Fruit fly (Drosophila melanogaster) whole organism, wandering third instar larva: Measurements from ENCODE around the gene GILT3.

Experiments
- Abd-B ChIP-seq: fragments of >200 bp; optimal IDR thresholded peaks from 2 replicates; lab custom pipeline; 2017; ENCODE audit warnings: missing biosample characterization, missing genetic modification characterization
- CG32264 ChIP-seq: fragments of 200-800 bp; sonication (Bioruptor generic); optimal IDR thresholded peaks from 2 replicates; lab custom pipeline; 2016; ENCODE audit warnings: missing biosample characterization, missing genetic modification characterization
- CG9705 ChIP-seq: fragments of 200-800 bp; sonication (Bioruptor generic); optimal IDR thresholded peaks from 2 replicates; lab custom pipeline; 2018; ENCODE audit warnings: missing biosample characterization, mild to moderate bottlenecking, missing genetic modification characterization
- CrebA ChIP-seq: fragments of 200-800 bp; sonication (Bioruptor generic); optimal IDR thresholded peaks from 2 replicates; lab custom pipeline; 2016; ENCODE audit warnings: missing biosample characterization, mild to moderate bottlenecking, missing genetic modification characterization, borderline replicate concordance
- Dfd ChIP-seq: fragments of >200 bp; optimal IDR thresholded peaks from 2 replicates; lab custom pipeline; 2017; ENCODE audit warnings: missing biosample characterization, missing genetic modification characterization
- Dif ChIP-seq: fragments of 200-275, 200-300 bp; sonication (Bioruptor generic); optimal IDR thresholded peaks from 2 replicates; lab custom pipeline; 2018; ENCODE audit warnings: missing biosample characterization, missing genetic modification characterization; ENCODE audit not compliant: partially characterized antibody
- GATAd ChIP-seq: sonication (Bioruptor generic); optimal IDR thresholded peaks from 2 replicates; lab custom pipeline; 2016; ENCODE audit warnings: missing biosample characterization, missing genetic modification characterization
- HLH106 ChIP-seq: fragments of 200-800 bp; optimal IDR thresholded peaks from 3 replicates; lab custom pipeline; 2019; ENCODE audit warnings: missing biosample characterization, mild to moderate bottlenecking, missing genetic modification characterization, moderate library complexity
- Hnf4 ChIP-seq: fragments of 200-800 bp; sonication (Bioruptor generic); optimal IDR thresholded peaks from 2 replicates; lab custom pipeline; 2016; ENCODE audit warnings: missing biosample characterization, mild to moderate bottlenecking, missing genetic modification characterization
- Hr78 ChIP-seq: fragments of >200 bp; optimal IDR thresholded peaks from 2 replicates; lab custom pipeline; 2017; ENCODE audit warnings: missing biosample characterization, missing genetic modification characterization
- Hr83 ChIP-seq: fragments of 200-300 bp; sonication (Bioruptor generic); optimal IDR thresholded peaks from 2 replicates; lab custom pipeline; 2016; ENCODE audit warnings: missing biosample characterization, mild to moderate bottlenecking, missing genetic modification characterization, moderate library complexity; ENCODE audit not compliant: poor library complexity, severe bottlenecking
- Jra ChIP-seq: sonication (Bioruptor generic); optimal IDR thresholded peaks from 2 replicates; lab custom pipeline; 2016; ENCODE audit warnings: missing biosample characterization, missing genetic modification characterization
- Mio ChIP-seq: sonication (Bioruptor generic); optimal IDR thresholded peaks from 2 replicates; lab custom pipeline; 2016; ENCODE audit warnings: missing biosample characterization, missing genetic modification characterization
- Myc ChIP-seq: fragments of >200 bp; optimal IDR thresholded peaks from 2 replicates; lab custom pipeline; 2017
- N ChIP-seq: fragments of >200 bp; optimal IDR thresholded peaks from 2 replicates; lab custom pipeline; 2018; ENCODE audit warnings: missing biosample characterization, missing external identifiers, missing genetic modification characterization
- OdsH ChIP-seq: fragments of 200-800 bp; sonication (Bioruptor generic); optimal IDR thresholded peaks from 2 replicates; lab custom pipeline; 2016; ENCODE audit warnings: missing biosample characterization, mild to moderate bottlenecking, missing genetic modification characterization
- Rel ChIP-seq, 2 experiments: fragments of 200-800 bp; sonication (Bioruptor generic) in 1 of 2; optimal IDR thresholded peaks; 2 replicates in 1 of 2; 3 replicates in 1 of 2; lab custom pipeline; 2016 to 2019; ENCODE audit warnings: mild to moderate bottlenecking in 2 of 2, missing biosample characterization in 2 of 2, missing genetic modification characterization in 2 of 2, moderate library complexity in 1 of 2
- Sp1 ChIP-seq: fragments of 200-800 bp; sonication (Bioruptor generic); optimal IDR thresholded peaks from 3 replicates; lab custom pipeline; 2019; ENCODE audit warnings: missing biosample characterization, mild to moderate bottlenecking, missing genetic modification characterization, moderate library complexity
- Vsx2 ChIP-seq: fragments of 200-300, 225-300 bp; sonication (Bioruptor generic); optimal IDR thresholded peaks from 2 replicates; lab custom pipeline; 2018; ENCODE audit warnings: missing biosample characterization, missing genetic modification characterization; ENCODE audit not compliant: partially characterized antibody
- br ChIP-seq: fragments of 200-800 bp; sonication (Bioruptor generic); optimal IDR thresholded peaks from 2 replicates; lab custom pipeline; 2016; ENCODE audit warnings: missing biosample characterization, missing genetic modification characterization
- brk ChIP-seq: fragments of 200-800 bp; sonication (Bioruptor generic); optimal IDR thresholded peaks from 2 replicates; lab custom pipeline; 2016; ENCODE audit warnings: missing biosample characterization, mild to moderate bottlenecking, missing genetic modification characterization
- dl ChIP-seq, 2 experiments: fragments of 175-275, 200-275 bp in 1 of 2; fragments of 200-275 bp in 1 of 2; sonication (Bioruptor generic); optimal IDR thresholded peaks; lab custom pipeline; 2018; ENCODE audit warnings: mild to moderate bottlenecking in 2 of 2, missing biosample characterization in 2 of 2, missing genetic modification characterization in 2 of 2, moderate library complexity in 2 of 2; ENCODE audit not compliant: partially characterized antibody in 2 of 2, insufficient read depth in 1 of 2
- dmrt93B ChIP-seq: fragments of 200-800 bp; sonication (Bioruptor generic); optimal IDR thresholded peaks from 2 replicates; lab custom pipeline; 2018; ENCODE audit warnings: missing biosample characterization, mild to moderate bottlenecking, missing genetic modification characterization
- dsf ChIP-seq: sonication (Bioruptor generic); optimal IDR thresholded peaks from 2 replicates; lab custom pipeline; 2016; ENCODE audit warnings: missing biosample characterization, missing genetic modification characterization, borderline replicate concordance
- ey ChIP-seq: fragments of 200-800 bp; sonication (Bioruptor generic); optimal IDR thresholded peaks from 2 replicates; lab custom pipeline; 2016; ENCODE audit warnings: missing biosample characterization, missing genetic modification characterization
- foxo ChIP-seq, 2 experiments: fragments of 200-800 bp; sonication (Bioruptor generic); optimal IDR thresholded peaks; 2 replicates in 1 of 2; 3 replicates in 1 of 2; lab custom pipeline; 2016 to 2017; ENCODE audit warnings: missing biosample characterization in 2 of 2, missing genetic modification characterization in 2 of 2
- fru ChIP-seq: fragments of 200-800 bp; sonication (Bioruptor generic); optimal IDR thresholded peaks from 3 replicates; lab custom pipeline; 2016; ENCODE audit warnings: missing biosample characterization, mild to moderate bottlenecking, missing genetic modification characterization
- h ChIP-seq: fragments of 200-800 bp; sonication (Bioruptor generic); optimal IDR thresholded peaks from 3 replicates; lab custom pipeline; 2016; ENCODE audit warnings: missing biosample characterization, mild to moderate bottlenecking, missing genetic modification characterization
- jim ChIP-seq: fragments of 175-275, 200-325 bp; sonication (Bioruptor generic); optimal IDR thresholded peaks from 2 replicates; lab custom pipeline; 2016; ENCODE audit warnings: missing biosample characterization, mild to moderate bottlenecking, missing genetic modification characterization
- lola ChIP-seq: fragments of >200 bp; optimal IDR thresholded peaks from 2 replicates; lab custom pipeline; 2017; ENCODE audit warnings: missing biosample characterization, missing genetic modification characterization
- pan ChIP-seq: fragments of >200 bp; optimal IDR thresholded peaks from 2 replicates; lab custom pipeline; 2017
- psq ChIP-seq: fragments of 200-800 bp; sonication (Bioruptor generic); optimal IDR thresholded peaks from 3 replicates; lab custom pipeline; 2017; ENCODE audit warnings: missing biosample characterization, mild to moderate bottlenecking, missing genetic modification characterization, moderate library complexity
- rgr ChIP-seq: fragments of 200-800 bp; sonication (Bioruptor generic); optimal IDR thresholded peaks from 3 replicates; lab custom pipeline; 2016; ENCODE audit warnings: missing biosample characterization, mild to moderate bottlenecking, missing genetic modification characterization
- sage ChIP-seq: fragments of 200-800 bp; sonication (Bioruptor generic); optimal IDR thresholded peaks from 2 replicates; lab custom pipeline; 2016; ENCODE audit warnings: missing biosample characterization, mild to moderate bottlenecking, missing genetic modification characterization
- sv ChIP-seq: fragments of 200-800 bp; sonication (Bioruptor generic); optimal IDR thresholded peaks from 3 replicates; lab custom pipeline; 2016; ENCODE audit warnings: missing biosample characterization, missing genetic modification characterization
- tai ChIP-seq: sonication (Bioruptor generic); optimal IDR thresholded peaks from 2 replicates; lab custom pipeline; 2016; ENCODE audit warnings: missing biosample characterization, missing genetic modification characterization
- usp ChIP-seq: fragments of >200 bp; optimal IDR thresholded peaks from 2 replicates; lab custom pipeline; 2017; ENCODE audit warnings: missing biosample characterization, missing genetic modification characterization
- woc ChIP-seq: sonication (Bioruptor generic); optimal IDR thresholded peaks from 2 replicates; lab custom pipeline; 2016; ENCODE audit warnings: missing biosample characterization, mild to moderate bottlenecking, missing genetic modification characterization

GILT3 gene

dm6 chr3R:23642836-23643235 is 34.3 kb upstream of the GILT3 start:
- TF ChIP-seq Rel (GFP tag; optimal IDR thresholded peaks at IDR 0.05; lab: Kevin White, UChicago) (no peak), Rel (tag; optimal IDR thresholded peaks at IDR 0.05; lab: Kevin White, UChicago) (no peak), rgr (GFP tag; lab: Kevin White, UChicago) (no peak), usp (GFP tag; lab: Kevin White, UChicago) (no peak), Myc (no peak), Vsx2 (GFP tag; lab: Kevin White, UChicago) (no peak), woc (GFP tag; lab: Kevin White, UChicago) (no peak), tai (GFP tag; lab: Kevin White, UChicago) (no peak), foxo (GFP tag; optimal IDR thresholded peaks at IDR 0.05; lab: Kevin White, UChicago) (no peak), psq (GFP tag; lab: Kevin White, UChicago) (no peak), pan (lab: Kevin White, UChicago) (no peak)

- TF ChIP-seq woc (GFP tag; lab: Kevin White, UChicago), result no peak
- no peak for TF ChIP-seq lola (GFP tag; lab: Kevin White, UChicago)
- no peak for TF ChIP-seq Mio (GFP tag; lab: Kevin White, UChicago)
- no peak for TF ChIP-seq Dfd
- TF ChIP-seq Hr83 (GFP tag; lab: Kevin White, UChicago), result no peak
- TF ChIP-seq GATAd (GFP tag; lab: Kevin White, UChicago), result no peak
- no peak for TF ChIP-seq N (GFP tag; lab: Kevin White, UChicago)
- peak; percentile 65 for TF ChIP-seq rgr (GFP tag; lab: Kevin White, UChicago)
- peak; percentile 15 for TF ChIP-seq Hnf4 (GFP tag; lab: Kevin White, UChicago)
- no peak for TF ChIP-seq CG32264 (GFP tag; lab: Kevin White, UChicago)
- no peak for TF ChIP-seq CrebA
- TF ChIP-seq br, result peak; percentile 41
- TF ChIP-seq Rel (GFP tag; optimal IDR thresholded peaks at IDR 0.05; lab: Kevin White, UChicago), result no peak
- TF ChIP-seq Rel (tag; optimal IDR thresholded peaks at IDR 0.05; lab: Kevin White, UChicago), result no peak
- TF ChIP-seq jim (GFP tag; lab: Kevin White, UChicago), result no peak
- TF ChIP-seq tai (GFP tag; lab: Kevin White, UChicago), result no peak
- no peak for TF ChIP-seq CG9705 (GFP tag; lab: Kevin White, UChicago)
- TF ChIP-seq sage (GFP tag; lab: Kevin White, UChicago), result no peak
- TF ChIP-seq psq (GFP tag; lab: Kevin White, UChicago), result no peak
- TF ChIP-seq OdsH (GFP tag; lab: Kevin White, UChicago), result peak; percentile 44
- TF ChIP-seq dmrt93B (GFP tag; lab: Kevin White, UChicago), result peak; percentile 21
- no peak for TF ChIP-seq pan (lab: Kevin White, UChicago)
- TF ChIP-seq Dif (GFP tag; lab: Kevin White, UChicago), result no peak
- no peak for TF ChIP-seq Hr78 (GFP tag; lab: Kevin White, UChicago)
- peak; percentile 66 for TF ChIP-seq sv
- TF ChIP-seq dl (GFP tag; optimal IDR thresholded peaks at IDR 0.05; lab: Kevin White, UChicago; ENCODE audit: insufficient read depth in 1 of 2, partially characterized antibody in 2 of 2), result no peak
- TF ChIP-seq Myc, result no peak
- no peak for TF ChIP-seq Abd-B (GFP tag; lab: Kevin White, UChicago)
- TF ChIP-seq brk, result no peak
- no peak for TF ChIP-seq Jra (GFP tag; lab: Kevin White, UChicago)
- no peak for TF ChIP-seq Vsx2 (GFP tag; lab: Kevin White, UChicago)
- TF ChIP-seq ey (GFP tag; lab: Kevin White, UChicago), result peak; percentile 54
- TF ChIP-seq h (GFP tag; lab: Kevin White, UChicago), result peak; percentile 71
- no peak for TF ChIP-seq Sp1 (GFP tag; lab: Kevin White, UChicago)
- TF ChIP-seq usp (GFP tag; lab: Kevin White, UChicago), result no peak
- peak in 1 of 2 experiments; percentile 59 for TF ChIP-seq foxo (GFP tag; optimal IDR thresholded peaks at IDR 0.05; lab: Kevin White, UChicago)
- peak; percentile 41 for TF ChIP-seq fru (GFP tag; lab: Kevin White, UChicago)
- peak; percentile 28 for TF ChIP-seq HLH106
- no peak for TF ChIP-seq dsf (GFP tag; lab: Kevin White, UChicago)
These were observed 31.0 kb upstream of the GILT3 start for dm6 chr3R:23646183-23646582.
